Worm (Caenorhabditis elegans) whole organism, late embryonic: ENCODE measurements around the gene Y50D4A.5.

Source experiments
- C08G9.2 ChIP-seq: sonication (generic microtip); optimal IDR thresholded peaks from 2 replicates; lab custom pipeline; 2016; ENCODE audit warnings: mild to moderate bottlenecking, missing genetic modification characterization, moderate library complexity, missing compliant biosample characterization
- K02D7.2 ChIP-seq: sonication (generic microtip); optimal IDR thresholded peaks from 2 replicates; lab custom pipeline; 2017; ENCODE audit warnings: mild to moderate bottlenecking, missing genetic modification characterization, missing compliant biosample characterization
- ahr-1 ChIP-seq: sonication (generic microtip); optimal IDR thresholded peaks from 2 replicates; lab custom pipeline; 2016; ENCODE audit warnings: missing genetic modification characterization, missing compliant biosample characterization
- ceh-14 ChIP-seq: sonication (generic microtip); optimal IDR thresholded peaks from 2 replicates; lab custom pipeline; 2016; ENCODE audit warnings: missing genotype, missing genetic modification characterization, missing compliant biosample characterization
- ceh-2 ChIP-seq: sonication (generic microtip); optimal IDR thresholded peaks from 2 replicates; lab custom pipeline; 2016; ENCODE audit warnings: missing genotype, missing genetic modification characterization, missing compliant biosample characterization
- ceh-22 ChIP-seq: sonication (generic microtip); optimal IDR thresholded peaks from 2 replicates; lab custom pipeline; 2017; ENCODE audit warnings: missing biosample characterization, missing genetic modification characterization
- ceh-31 ChIP-seq: sonication (generic microtip); optimal IDR thresholded peaks from 2 replicates; lab custom pipeline; 2016; ENCODE audit warnings: missing genetic modification characterization, missing compliant biosample characterization
- ceh-34 ChIP-seq: sonication (generic microtip); optimal IDR thresholded peaks from 2 replicates; lab custom pipeline; 2016; ENCODE audit warnings: mild to moderate bottlenecking, missing genetic modification characterization, missing compliant biosample characterization
- ceh-48 ChIP-seq: sonication (generic microtip); optimal IDR thresholded peaks from 2 replicates; lab custom pipeline; 2016; ENCODE audit warnings: missing genetic modification characterization, inconsistent platforms, missing compliant biosample characterization
- ceh-6 ChIP-seq: fragments of 200-800 bp; sonication (Bioruptor generic); optimal IDR thresholded peaks from 2 replicates; lab custom pipeline; 2018; ENCODE audit warnings: mild to moderate bottlenecking, missing genetic modification characterization, missing compliant biosample characterization
- che-1 ChIP-seq: sonication (generic microtip); optimal IDR thresholded peaks from 2 replicates; lab custom pipeline; 2016; ENCODE audit warnings: mild to moderate bottlenecking, missing genetic modification characterization, missing compliant biosample characterization
- dve-1 ChIP-seq: sonication (generic microtip); optimal IDR thresholded peaks from 2 replicates; lab custom pipeline; 2017; ENCODE audit warnings: antibody characterized with exemption, mild to moderate bottlenecking, missing genetic modification characterization, missing compliant biosample characterization
- elt-2 ChIP-seq: sonication (generic microtip); optimal IDR thresholded peaks from 2 replicates; lab custom pipeline; 2016; ENCODE audit warnings: missing genetic modification reagents, missing genetic modification characterization, missing compliant biosample characterization
- ets-4 ChIP-seq: sonication (generic microtip); optimal IDR thresholded peaks from 2 replicates; lab custom pipeline; 2016; ENCODE audit warnings: missing genetic modification characterization, missing compliant biosample characterization
- eyg-1 ChIP-seq: sonication (generic microtip); optimal IDR thresholded peaks from 2 replicates; lab custom pipeline; 2016; ENCODE audit warnings: missing genotype, missing genetic modification characterization, missing compliant biosample characterization
- fkh-10 ChIP-seq: fragments of 150-350 bp; optimal IDR thresholded peaks from 2 replicates; lab custom pipeline; 2014; ENCODE audit warnings: missing biosample characterization, missing genetic modification reagents, missing genetic modification characterization
- fkh-6 ChIP-seq: sonication (generic microtip); optimal IDR thresholded peaks from 2 replicates; lab custom pipeline; 2016; ENCODE audit warnings: missing genetic modification characterization, missing compliant biosample characterization
- lim-6 ChIP-seq: sonication (generic microtip); optimal IDR thresholded peaks from 2 replicates; lab custom pipeline; 2016; ENCODE audit warnings: missing genetic modification characterization, missing compliant biosample characterization
- madf-2 ChIP-seq: sonication (generic microtip); optimal IDR thresholded peaks from 2 replicates; lab custom pipeline; 2017; ENCODE audit warnings: missing genetic modification characterization, missing compliant biosample characterization
- npax-4 ChIP-seq: sonication (generic microtip); optimal IDR thresholded peaks from 2 replicates; lab custom pipeline; 2016; ENCODE audit warnings: missing genetic modification characterization, missing compliant biosample characterization
- pat-9 ChIP-seq: fragments of 200-800 bp; sonication (Bioruptor generic); optimal IDR thresholded peaks from 2 replicates; lab custom pipeline; 2018; ENCODE audit warnings: mild to moderate bottlenecking, missing genetic modification characterization, moderate library complexity, missing compliant biosample characterization
- pha-4 ChIP-seq: fragments of 150-350 bp; optimal IDR thresholded peaks from 2 replicates; lab custom pipeline; 2018; ENCODE audit warnings: missing biosample characterization, missing genetic modification reagents, missing genetic modification characterization
- ref-2 ChIP-seq: sonication (generic microtip); optimal IDR thresholded peaks from 2 replicates; lab custom pipeline; 2016; ENCODE audit warnings: missing genetic modification characterization, missing compliant biosample characterization
- rnt-1 ChIP-seq: sonication (generic microtip); optimal IDR thresholded peaks from 2 replicates; lab custom pipeline; 2016; ENCODE audit warnings: missing genetic modification characterization, missing compliant biosample characterization
- sdc-2 ChIP-seq: sonication (generic microtip); optimal IDR thresholded peaks from 2 replicates; lab custom pipeline; 2016; ENCODE audit warnings: missing genotype, missing genetic modification characterization, missing compliant biosample characterization
- sox-2 ChIP-seq: fragments of 200-800 bp; sonication (Bioruptor generic); IDR thresholded peaks from 2 replicates; pipeline ENCODE4 v1.3.6; 2022; ENCODE audit warnings: missing genetic modification reagents, missing genetic modification characterization, missing compliant biosample characterization
- unc-3 ChIP-seq, 2 experiments: fragments of 200-800 bp in 1 of 2; sonication (Bioruptor generic) in 1 of 2; sonication (generic microtip) in 1 of 2; conservative IDR thresholded peaks in 1 of 2; optimal IDR thresholded peaks in 1 of 2; 2 replicates each; pipeline versions ENCODE4 v1.3.6 to Lab custom; 2016 to 2022; ENCODE audit warnings: missing compliant biosample characterization in 2 of 2, missing genetic modification characterization in 2 of 2, missing genetic modification reagents in 1 of 2
- unc-42 ChIP-seq: sonication (generic microtip); optimal IDR thresholded peaks from 2 replicates; lab custom pipeline; 2016; ENCODE audit warnings: missing genotype, missing genetic modification characterization, missing compliant biosample characterization
- unc-55 ChIP-seq: sonication (generic microtip); optimal IDR thresholded peaks from 2 replicates; lab custom pipeline; 2017; ENCODE audit warnings: missing biosample characterization, missing genetic modification reagents, missing genetic modification characterization
- unc-86 ChIP-seq: sonication (generic microtip); optimal IDR thresholded peaks from 2 replicates; lab custom pipeline; 2016; ENCODE audit warnings: missing genetic modification characterization, missing compliant biosample characterization
- zip-5 ChIP-seq: sonication (generic microtip); optimal IDR thresholded peaks from 2 replicates; lab custom pipeline; 2016; ENCODE audit warnings: missing genetic modification characterization, missing compliant biosample characterization

The Y50D4A.5 gene

DNA sequence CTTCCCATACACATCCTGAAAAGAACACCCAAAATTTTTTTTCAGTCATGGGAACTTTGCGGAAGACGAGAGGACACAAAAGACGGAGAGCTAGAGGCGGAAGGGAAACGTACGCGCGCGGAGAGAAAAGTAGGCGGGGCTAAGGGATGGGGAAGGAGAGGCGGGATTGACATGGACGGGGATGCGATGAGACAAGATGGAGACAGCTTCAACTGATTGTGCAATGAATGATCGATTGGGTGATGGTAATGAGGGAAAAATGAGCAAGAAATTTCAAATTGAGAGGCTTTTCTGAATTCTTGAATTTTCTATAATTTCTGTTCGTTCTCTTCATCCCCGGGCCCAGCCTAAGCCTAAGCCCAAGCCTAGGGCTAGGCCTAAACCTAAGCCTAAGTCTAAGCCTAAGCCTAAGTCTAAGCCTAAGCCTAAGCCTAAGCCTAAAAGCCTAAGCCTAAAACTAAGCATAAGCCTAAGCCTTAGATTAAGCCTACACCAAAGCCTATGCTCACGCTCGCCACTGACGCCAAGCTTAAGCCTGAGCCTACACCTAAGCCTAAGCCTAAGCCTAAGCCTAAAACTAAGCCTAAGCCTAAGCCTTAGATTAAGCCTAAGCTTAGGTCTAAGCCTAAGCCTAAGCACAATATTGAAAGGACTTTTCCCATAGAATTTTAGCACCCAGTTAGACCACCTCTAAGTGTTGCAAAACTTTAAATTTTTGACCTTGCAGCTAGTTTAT, 29.4 kb downstream of the Y50D4A.5 start:
- TF ChIP-seq ets-4 (tag; lab: Kevin White, UChicago) (no peak), pha-4 (no peak), ceh-22 (no peak), ceh-2 (no peak), elt-2 (tag; lab: Kevin White, UChicago) (no peak), pat-9 (no peak), dve-1 (tag; lab: Kevin White, UChicago) (peak; percentile 36), ceh-31 (no peak), unc-86 (tag; lab: Kevin White, UChicago) (no peak), zip-5 (tag; lab: Kevin White, UChicago) (no peak), unc-42 (tag; lab: Kevin White, UChicago) (peak; percentile 6), unc-55 (GFP tag; lab: Kevin White, UChicago) (peak; percentile 67), fkh-10 (GFP tag; lab: Kevin White, UChicago) (no peak), ceh-48 (tag; lab: Kevin White, UChicago) (no peak), ceh-14 (tag; lab: Kevin White, UChicago) (no peak), unc-3 (GFP tag; conservative IDR thresholded peaks at IDR 0.05; lab: Robert Waterston, UW) (no peak), unc-3 (tag; optimal IDR thresholded peaks at IDR 0.05; lab: Kevin White, UChicago) (no peak), eyg-1 (no peak), npax-4 (no peak), ref-2 (tag; lab: Kevin White, UChicago) (peak; percentile 7), C08G9.2 (no peak), K02D7.2 (tag; lab: Kevin White, UChicago) (no peak), madf-2 (tag; lab: Kevin White, UChicago) (no peak)
- TF ChIP-seq, all 69 proteins: peak for 4

DNA sequence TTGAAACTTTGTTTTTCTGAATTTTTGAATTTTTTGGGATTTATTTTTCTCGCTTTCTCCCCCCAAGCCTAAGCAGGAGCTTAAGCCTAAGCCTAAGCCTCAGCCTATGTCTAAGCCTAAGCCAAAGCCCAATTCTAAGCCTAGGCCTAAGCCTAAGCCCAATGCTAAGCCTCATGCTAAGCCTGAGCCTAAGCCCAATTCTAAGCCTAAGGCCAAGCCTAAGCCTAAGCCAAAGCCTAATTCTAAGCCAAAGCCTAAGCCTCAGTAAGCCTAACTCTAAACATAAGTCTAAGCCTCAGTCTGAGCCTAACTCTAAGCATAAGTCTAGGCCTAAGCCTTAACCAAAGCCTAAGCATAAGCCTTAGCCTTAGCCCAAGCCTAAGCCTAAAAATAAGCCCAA, 35.3 kb downstream of the Y50D4A.5 start:
- no peak for TF ChIP-seq ceh-6
- TF ChIP-seq dve-1 (tag; lab: Kevin White, UChicago), result peak; percentile 85
- no peak for TF ChIP-seq che-1 (tag; lab: Kevin White, UChicago)
- TF ChIP-seq, all 69 proteins: peak for 1

DNA sequence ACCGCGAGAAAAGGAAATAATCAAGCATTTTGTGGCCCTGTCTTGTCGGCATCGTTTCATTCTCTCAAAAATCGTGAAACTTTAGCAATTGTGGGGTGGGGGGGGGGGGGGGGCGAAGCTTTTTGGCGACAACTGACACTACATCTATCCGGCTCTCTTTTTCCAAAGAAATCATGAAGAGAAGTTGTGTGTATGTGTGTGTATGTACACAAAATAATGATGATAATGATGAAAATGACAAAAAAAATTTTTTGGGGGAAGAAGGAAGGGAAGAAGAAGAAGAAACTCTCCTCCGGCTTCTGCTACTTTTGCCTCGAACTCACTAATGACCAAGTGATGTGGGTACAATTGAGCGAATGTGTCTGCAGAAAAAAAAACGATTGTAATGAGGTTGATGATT, 35.9 kb downstream of the Y50D4A.5 start:
- TF ChIP-seq ref-2 (tag; lab: Kevin White, UChicago) (no peak), unc-55 (GFP tag; lab: Kevin White, UChicago) (peak; percentile 8)

DNA sequence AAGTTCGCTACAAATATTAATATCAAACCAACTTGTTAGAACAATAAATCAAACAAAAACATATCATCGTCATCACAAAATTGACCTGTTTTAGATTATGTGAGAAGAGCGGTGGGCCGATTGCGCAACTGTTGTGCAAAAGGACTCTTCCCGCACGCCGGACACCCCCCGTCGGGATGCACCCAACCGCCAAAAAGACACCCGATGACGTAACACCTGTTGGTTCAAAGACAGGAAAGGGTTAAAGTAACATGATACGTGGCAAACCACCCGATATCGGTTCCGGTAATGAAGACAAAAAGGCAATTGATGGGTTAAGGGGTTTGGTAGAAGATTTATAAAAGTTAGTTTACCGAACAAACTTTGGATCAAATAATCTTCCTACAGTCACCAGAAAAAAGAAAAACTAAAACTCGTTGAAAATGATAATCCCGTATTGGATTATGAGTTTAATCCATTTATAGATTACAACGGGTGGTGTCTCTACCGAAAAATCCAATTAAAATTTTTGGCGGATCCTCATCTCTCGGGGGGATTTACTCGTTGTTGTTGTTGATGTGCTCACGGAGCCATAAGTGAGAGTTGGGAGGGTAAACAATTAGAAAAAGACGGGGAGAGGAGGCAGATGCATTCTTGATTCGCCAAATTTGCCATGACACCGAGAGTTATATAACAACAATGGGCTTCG, 37.1 kb downstream of the Y50D4A.5 start:
- TF ChIP-seq zip-5 (tag; lab: Kevin White, UChicago) (no peak), lim-6 (no peak), ahr-1 (no peak), unc-42 (tag; lab: Kevin White, UChicago) (peak; percentile 87), ceh-34 (tag; lab: Kevin White, UChicago) (peak; percentile 53), fkh-6 (no peak), ets-4 (tag; lab: Kevin White, UChicago) (no peak), elt-2 (tag; lab: Kevin White, UChicago) (peak; percentile 67), ref-2 (tag; lab: Kevin White, UChicago) (peak; percentile 81), sdc-2 (tag; lab: Kevin White, UChicago) (no peak), rnt-1 (no peak)
- TF ChIP-seq, all 69 proteins: peak for 4

DNA sequence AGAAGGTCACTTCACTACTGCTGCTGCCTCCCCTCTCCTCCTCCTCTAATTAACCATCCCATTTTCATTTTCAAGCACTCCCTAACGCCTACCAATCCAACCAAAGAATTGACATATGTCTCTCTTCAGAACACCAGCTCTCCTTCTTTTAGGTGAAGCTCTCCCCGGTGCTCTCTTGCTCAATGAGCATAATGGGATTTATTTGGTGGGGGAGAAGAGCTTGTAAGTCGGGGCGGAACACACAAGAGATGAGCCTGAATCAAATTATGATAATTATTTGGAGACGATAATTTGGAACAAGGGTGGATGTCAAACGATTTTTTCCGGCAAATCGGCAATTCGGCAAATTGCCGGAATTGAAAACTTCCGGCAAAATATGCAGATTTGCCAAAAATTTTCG, 45.7 kb downstream of the Y50D4A.5 start:
- TF ChIP-seq unc-42 (tag; lab: Kevin White, UChicago) (peak; percentile 97), sox-2 (GFP tag; lab: Robert Waterston, UW) (no peak)
